Worm (Caenorhabditis elegans) whole organism, young adult: ENCODE results near the gene cee-1.

Experiments used
- F49E8.2 ChIP-seq: sonication (generic microtip); optimal IDR thresholded peaks from 3 replicates; lab custom pipeline; 2017; ENCODE audit warnings: missing genetic modification characterization, mild to moderate bottlenecking, missing compliant biosample characterization, antibody characterized with exemption, moderate library complexity; ENCODE audit not compliant: insufficient read depth
- Y95B8A.8 ChIP-seq: fragments of 200-800 bp; sonication (Bioruptor generic); IDR thresholded peaks from 2 replicates; pipeline ENCODE4 v1.3.6; 2022; ENCODE audit warnings: missing genetic modification reagents, missing genetic modification characterization, missing compliant biosample characterization
- ama-1 ChIP-seq, 3 experiments: fragments of 150-350 bp in 1 of 3; sonication (generic microtip) in 2 of 3; optimal IDR thresholded peaks; 2 replicates each; lab custom pipeline; 2014 to 2018; ENCODE audit warnings: missing biosample characterization in 2 of 3, missing genetic modification characterization in 2 of 3, missing genetic modification reagents in 2 of 3
- ets-4 ChIP-seq: fragments of 200-800 bp; sonication (Bioruptor generic); optimal IDR thresholded peaks from 2 replicates; lab custom pipeline; 2018; ENCODE audit warnings: mild to moderate bottlenecking, missing genetic modification characterization, missing compliant biosample characterization

DNA sequence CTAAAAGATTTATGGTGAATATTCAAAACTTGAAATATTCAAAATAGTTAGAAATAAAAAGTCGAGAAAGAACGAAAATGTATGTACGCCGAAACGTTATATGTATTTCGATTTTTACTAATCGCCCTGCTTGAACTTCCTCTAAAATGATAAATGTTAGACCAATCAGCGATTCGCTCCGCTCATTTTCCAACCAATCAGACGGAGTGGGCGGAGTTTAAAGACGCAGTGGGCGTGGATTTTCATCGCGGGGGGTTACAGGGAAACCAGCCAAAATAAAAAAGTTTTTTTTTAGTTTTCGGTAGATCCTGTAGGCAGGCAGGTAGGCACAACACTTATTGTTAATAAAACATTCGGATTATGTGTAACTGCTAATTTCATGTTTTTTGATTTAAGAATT, 40.5 kb downstream of the cee-1 start:
- TF ChIP-seq ets-4 = no peak
- no peak for TF ChIP-seq ama-1 (optimal IDR thresholded peaks at IDR 0.05; lab: Kevin White, UChicago)
- TF ChIP-seq ama-1 (GFP tag; optimal IDR thresholded peaks at IDR 0.05; lab: Kevin White, UChicago) = no peak
- TF ChIP-seq Y95B8A.8 (GFP tag; lab: Robert Waterston, UW) = no peak
- no peak for TF ChIP-seq F49E8.2
